Worm (Caenorhabditis elegans) whole organism, mixed stage, embryonic: ENCODE measurements around the gene let-70.
A peak's percentile ranks its signal among the peaks of the same experiment; 100 is the strongest.

Source experiments
- ces-1 ChIP-seq: fragments of 150-350 bp; optimal IDR thresholded peaks from 2 replicates; lab custom pipeline; 2014; ENCODE audit warnings: missing biosample characterization, missing genetic modification reagents, missing genetic modification characterization
- lsy-2 ChIP-seq: fragments of 150-350 bp; optimal IDR thresholded peaks from 2 replicates; lab custom pipeline; 2014; ENCODE audit warnings: missing biosample characterization, missing genetic modification characterization
- nhr-12 ChIP-seq: fragments of 150-350 bp; optimal IDR thresholded peaks from 2 replicates; lab custom pipeline; 2014; ENCODE audit warnings: missing biosample characterization, missing genetic modification characterization
- snpc-4 ChIP-seq: fragments of 150-350 bp; optimal IDR thresholded peaks from 2 replicates; lab custom pipeline; 2014; ENCODE audit warnings: missing biosample characterization, missing genetic modification characterization
- zip-8 ChIP-seq: fragments of 150-350 bp; optimal IDR thresholded peaks from 2 replicates; lab custom pipeline; 2014; ENCODE audit warnings: missing biosample characterization, missing genetic modification characterization

DNA sequence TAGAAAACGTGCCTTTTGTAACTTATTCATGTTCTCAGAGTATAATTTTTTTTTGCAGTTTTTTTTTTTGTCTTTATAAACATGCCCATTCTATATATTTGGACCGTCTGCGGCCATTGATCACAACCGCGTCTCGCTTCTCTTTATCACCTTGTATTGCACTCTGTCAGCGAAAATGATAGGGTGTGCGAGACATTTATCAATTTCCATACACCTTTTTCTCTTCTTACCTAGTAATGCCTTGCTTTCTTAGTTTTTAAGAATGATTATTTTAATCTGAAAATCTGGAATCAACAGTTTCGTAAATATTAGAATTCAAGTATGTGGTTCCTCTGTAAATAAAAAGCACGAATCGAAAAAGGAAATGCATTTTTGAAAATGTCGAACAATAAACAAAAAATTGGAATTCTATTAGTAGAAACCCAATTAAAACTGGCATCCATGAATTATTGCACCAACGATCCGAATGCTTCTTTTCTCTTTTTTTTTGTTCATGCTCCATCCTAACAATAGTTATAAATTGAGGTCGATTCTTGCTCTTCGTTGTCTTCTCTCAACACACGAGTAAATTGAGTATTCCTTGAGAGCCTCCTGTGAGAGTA lies 44.8 kb downstream of the let-70 start:
- no peak for TF ChIP-seq lsy-2 (tag; lab: Kevin White, UChicago)
- no peak for TF ChIP-seq zip-8
- no peak for TF ChIP-seq snpc-4 (tag; lab: Kevin White, UChicago)
- peak; percentile 40 for TF ChIP-seq ces-1 (GFP tag; lab: Kevin White, UChicago)
- TF ChIP-seq nhr-12 (tag; lab: Kevin White, UChicago): no peak
